Fruit fly (Drosophila melanogaster): ENCODE results near the gene dsx-c73A.
A peak's percentile ranks its signal among the peaks of the same experiment; 100 is the strongest.

DNA sequence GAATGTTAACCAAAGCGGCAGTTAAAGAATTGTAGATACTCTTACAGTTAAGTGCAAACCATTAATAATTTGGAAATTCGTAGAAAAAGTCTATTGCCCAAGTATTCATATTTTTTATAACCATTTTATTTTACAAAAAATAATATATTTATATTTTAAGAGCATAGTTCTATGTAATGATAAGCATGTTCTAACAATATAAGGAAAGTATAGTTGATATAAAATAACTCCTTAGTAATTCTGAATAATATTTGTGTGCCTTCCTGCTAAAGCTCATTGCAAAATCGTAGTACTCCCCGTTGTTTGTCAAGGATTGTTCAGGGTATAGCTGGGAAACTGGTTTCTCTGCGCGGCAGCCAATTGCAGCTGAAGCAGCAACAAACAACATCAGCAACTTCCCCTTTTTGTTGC, 25.0 kb upstream of the dsx-c73A start:
- TF ChIP-seq CG12605 (GFP tag; IDR thresholded peaks at IDR 0.05) = no peak
- peak; percentile 68 for TF ChIP-seq Pif1B (GFP tag; optimal IDR thresholded peaks at IDR 0.05)
- no peak for TF ChIP-seq fd96Ca (GFP tag; IDR thresholded peaks at IDR 0.05)
- TF ChIP-seq CG10348 (GFP tag; IDR thresholded peaks at IDR 0.05) = no peak
- no peak for TF ChIP-seq Ets98B (GFP tag; IDR thresholded peaks at IDR 0.05)
- peak; percentile 46; the same call in 1 of the 2 replicates for TF ChIP-seq CG32121 (GFP tag; IDR thresholded peaks at IDR 0.05)
- TF ChIP-seq CG34367 (tag; optimal IDR thresholded peaks at IDR 0.05) = peak; percentile 83
- peak; percentile 85 for TF ChIP-seq CG8301 (tag; optimal IDR thresholded peaks at IDR 0.05)
- TF ChIP-seq CG15710 (tag; optimal IDR thresholded peaks at IDR 0.05) = peak; percentile 93
